Worm (Caenorhabditis elegans): ENCODE data around the gene klf-1.

- TF ChIP-seq pha-4 (tag; optimal IDR thresholded peaks at IDR 0.05) (no peak), K12H6.12 (tag; optimal IDR thresholded peaks at IDR 0.05) (no peak), efl-1 (GFP tag; optimal IDR thresholded peaks at IDR 0.05) (no peak), ceh-100 (GFP tag; IDR thresholded peaks at IDR 0.05) (no peak), nfya-2 (GFP tag; IDR thresholded peaks at IDR 0.05) (no peak), ets-4 (GFP tag; optimal IDR thresholded peaks at IDR 0.05) (no peak), F49E8.2 (tag; optimal IDR thresholded peaks at IDR 0.05; ENCODE audit: insufficient read depth) (no peak)
Measured at ce11 chrIII:2923012-2923411, 48.4 kb downstream of the klf-1 start, which contains the start of gene R10F2.4.

Data from whole organism, young adult.